Fruit fly (Drosophila melanogaster) whole organism, embryonic: ENCODE results near the gene CG9643.

Experiments
- Atf6 ChIP-seq: fragments of 200-800 bp; sonication (Bioruptor generic); IDR thresholded peaks from 2 replicates; pipeline ENCODE4 v1.3.6; 2022; ENCODE audit warnings: missing biosample characterization, missing genetic modification characterization
- Bteb2 ChIP-seq: fragments of 200-800 bp; sonication (Bioruptor generic); optimal IDR thresholded peaks from 2 replicates; lab custom pipeline; 2016; ENCODE audit warnings: missing biosample characterization, missing genetic modification characterization
- CG1024 ChIP-seq: fragments of 200-800 bp; sonication (Bioruptor generic); IDR thresholded peaks from 2 replicates; pipeline ENCODE4 v1.3.6; 2022; ENCODE audit warnings: missing biosample characterization, missing genetic modification characterization
- CG13624 ChIP-seq: fragments of 200-800 bp; sonication (Bioruptor generic); optimal IDR thresholded peaks from 2 replicates; lab custom pipeline; 2016; ENCODE audit warnings: missing biosample characterization, missing genetic modification characterization
- CG15479 ChIP-seq: fragments of 200-800 bp; sonication (Bioruptor generic); optimal IDR thresholded peaks from 3 replicates; lab custom pipeline; 2019; ENCODE audit warnings: missing biosample characterization, mild to moderate bottlenecking, missing genetic modification characterization, moderate library complexity
- CG17568 ChIP-seq: fragments of 200-800 bp; sonication (Bioruptor generic); optimal IDR thresholded peaks from 2 replicates; lab custom pipeline; 2018; ENCODE audit warnings: missing biosample characterization, mild to moderate bottlenecking, missing genetic modification characterization, moderate library complexity
- CG18011 ChIP-seq: fragments of 200-800 bp; sonication (Bioruptor generic); optimal IDR thresholded peaks from 2 replicates; lab custom pipeline; 2017; ENCODE audit warnings: missing biosample characterization, missing genetic modification characterization, mild to moderate bottlenecking, moderate library complexity, missing genotype
- CG1832 ChIP-seq: fragments of 200-800 bp; sonication (Bioruptor generic); optimal IDR thresholded peaks from 2 replicates; lab custom pipeline; 2017; ENCODE audit warnings: missing biosample characterization, mild to moderate bottlenecking, missing genetic modification characterization, inconsistent platforms
- CG18599 ChIP-seq: fragments of 200-800 bp; sonication (Bioruptor generic); optimal IDR thresholded peaks from 3 replicates; lab custom pipeline; 2017; ENCODE audit warnings: missing biosample characterization, missing genetic modification characterization, mild to moderate bottlenecking, moderate library complexity, missing genetic modification reagents
- CG18764 ChIP-seq: fragments of 200-800 bp; sonication (Bioruptor generic); optimal IDR thresholded peaks from 3 replicates; lab custom pipeline; 2016; ENCODE audit warnings: missing biosample characterization, missing genetic modification characterization
- CG2116 ChIP-seq: fragments of 200-800 bp; sonication (Bioruptor generic); optimal IDR thresholded peaks from 3 replicates; lab custom pipeline; 2018; ENCODE audit warnings: missing biosample characterization, mild to moderate bottlenecking, missing genetic modification characterization
- CG30020 ChIP-seq: fragments of 200-800 bp; optimal IDR thresholded peaks from 2 replicates; lab custom pipeline; 2019; ENCODE audit warnings: missing biosample characterization, mild to moderate bottlenecking, missing genetic modification characterization, moderate library complexity
- CG30431 ChIP-seq: fragments of 200-800 bp; sonication (Bioruptor generic); optimal IDR thresholded peaks from 2 replicates; lab custom pipeline; 2017; ENCODE audit warnings: missing biosample characterization, missing genetic modification characterization
- CG31365 ChIP-seq: fragments of 200-800 bp; sonication (Bioruptor generic); optimal IDR thresholded peaks from 2 replicates; lab custom pipeline; 2018; ENCODE audit warnings: missing biosample characterization, mild to moderate bottlenecking, missing genetic modification characterization
- CG31441 ChIP-seq: fragments of 200-800 bp; sonication (Bioruptor generic); IDR thresholded peaks from 2 replicates; pipeline ENCODE4 v1.3.6; 2022; ENCODE audit warnings: missing biosample characterization, missing genetic modification characterization
- CG32767 ChIP-seq: fragments of 200-800 bp; sonication (Bioruptor generic); IDR thresholded peaks from 2 replicates; pipeline ENCODE4 v1.3.6; 2022; ENCODE audit warnings: missing biosample characterization, missing genetic modification characterization
- CG34224 ChIP-seq: fragments of 200-800 bp; sonication (Bioruptor generic); IDR thresholded peaks from 3 replicates; pipeline ENCODE4 v1.3.6; 2022; ENCODE audit warnings: missing biosample characterization, missing genetic modification characterization; ENCODE audit not compliant: partially characterized antibody
- CG4707 ChIP-seq: fragments of 200-800 bp; sonication (Bioruptor generic); optimal IDR thresholded peaks from 2 replicates; lab custom pipeline; 2018; ENCODE audit warnings: missing biosample characterization, mild to moderate bottlenecking, missing genetic modification characterization, moderate library complexity
- CG6175 ChIP-seq: fragments of 200-800 bp; sonication (Bioruptor generic); IDR thresholded peaks from 3 replicates; pipeline ENCODE4 v1.3.6; 2022; ENCODE audit warnings: missing biosample characterization, missing genetic modification characterization
- CG6765 ChIP-seq: fragments of 200-800 bp; sonication (Bioruptor generic); optimal IDR thresholded peaks from 3 replicates; lab custom pipeline; 2017; ENCODE audit warnings: missing biosample characterization, mild to moderate bottlenecking, missing genetic modification characterization
- CG7786 ChIP-seq: fragments of 200-800 bp; sonication (Bioruptor generic); optimal IDR thresholded peaks from 2 replicates; lab custom pipeline; 2016; ENCODE audit warnings: missing biosample characterization, missing genetic modification characterization
- CG7839 ChIP-seq: fragments of 200-800 bp; sonication (Bioruptor generic); optimal IDR thresholded peaks from 3 replicates; lab custom pipeline; 2018; ENCODE audit warnings: missing biosample characterization, mild to moderate bottlenecking, missing genetic modification characterization, moderate library complexity
- CG7928 ChIP-seq: fragments of 200-800 bp; sonication (Bioruptor generic); optimal IDR thresholded peaks from 2 replicates; lab custom pipeline; 2017; ENCODE audit warnings: missing biosample characterization, mild to moderate bottlenecking, missing genetic modification characterization
- CG9437 ChIP-seq: fragments of 200-800 bp; sonication (Bioruptor generic); optimal IDR thresholded peaks from 2 replicates; lab custom pipeline; 2018; ENCODE audit warnings: missing biosample characterization, mild to moderate bottlenecking, missing genetic modification characterization
- D19B ChIP-seq: fragments of 200-800 bp; sonication (Bioruptor generic); optimal IDR thresholded peaks from 2 replicates; lab custom pipeline; 2017; ENCODE audit warnings: missing biosample characterization, mild to moderate bottlenecking, missing genetic modification characterization
- HmgD ChIP-seq: fragments of 200-800 bp; sonication (Bioruptor generic); optimal IDR thresholded peaks from 3 replicates; lab custom pipeline; 2016; ENCODE audit warnings: missing biosample characterization, missing genetic modification characterization
- HmgZ ChIP-seq: fragments of 200-800 bp; sonication (Bioruptor generic); optimal IDR thresholded peaks from 2 replicates; lab custom pipeline; 2018; ENCODE audit warnings: missing biosample characterization, mild to moderate bottlenecking, missing genetic modification characterization
- Hr51 ChIP-seq, 2 experiments: fragments of 200-800 bp; sonication (Bioruptor generic); optimal IDR thresholded peaks; 2 replicates in 1 of 2; 3 replicates in 1 of 2; lab custom pipeline; 2016 to 2018; ENCODE audit warnings: missing biosample characterization in 2 of 2, missing genetic modification characterization in 2 of 2, mild to moderate bottlenecking in 1 of 2, moderate library complexity in 1 of 2
- NC2α ChIP-seq: fragments of 200-800 bp; sonication (Bioruptor generic); optimal IDR thresholded peaks from 2 replicates; lab custom pipeline; 2016; ENCODE audit warnings: missing biosample characterization, missing genetic modification characterization
- NC2β ChIP-seq: fragments of 200-800 bp; sonication (Bioruptor generic); optimal IDR thresholded peaks from 2 replicates; lab custom pipeline; 2016; ENCODE audit warnings: missing biosample characterization, missing genetic modification characterization
- Sin3A ChIP-seq: fragments of >200 bp; optimal IDR thresholded peaks from 2 replicates; lab custom pipeline; 2018
- Six4 ChIP-seq: fragments of 200-800 bp; sonication (Bioruptor generic); optimal IDR thresholded peaks from 2 replicates; lab custom pipeline; 2016; ENCODE audit warnings: missing biosample characterization, missing genetic modification characterization
- Stat92E ChIP-seq, 3 experiments: fragments of >200 bp in 2 of 3; fragments of 200-800 bp in 1 of 3; sonication (Bioruptor generic) in 1 of 3; optimal IDR thresholded peaks; 2 replicates each; lab custom pipeline; 2017 to 2019; ENCODE audit warnings: missing biosample characterization in 3 of 3, missing genetic modification characterization in 3 of 3, mild to moderate bottlenecking in 1 of 3, moderate library complexity in 1 of 3
- Tbp ChIP-seq: fragments of >200 bp; optimal IDR thresholded peaks from 2 replicates; lab custom pipeline; 2018; ENCODE audit warnings: missing biosample characterization, missing genetic modification characterization
- bigmax ChIP-seq: fragments of 200-800 bp; sonication (Bioruptor generic); optimal IDR thresholded peaks from 2 replicates; lab custom pipeline; 2018; ENCODE audit warnings: missing biosample characterization, mild to moderate bottlenecking, missing genetic modification characterization
- bowl ChIP-seq: fragments of 200-800 bp; sonication (Bioruptor generic); IDR thresholded peaks from 2 replicates; pipeline ENCODE4 v1.3.6; 2022; ENCODE audit warnings: missing biosample characterization, missing genetic modification characterization
- cad ChIP-seq: fragments of >200 bp; optimal IDR thresholded peaks from 2 replicates; lab custom pipeline; 2017; ENCODE audit warnings: missing biosample characterization, missing genetic modification characterization
- cas ChIP-seq: fragments of 200-800 bp; sonication (Bioruptor generic); IDR thresholded peaks from 2 replicates; pipeline ENCODE4 v1.3.6; 2022; ENCODE audit warnings: missing biosample characterization, missing genetic modification characterization
- chinmo ChIP-seq: fragments of 200-800 bp; sonication (Bioruptor generic); IDR thresholded peaks from 4 replicates; pipeline ENCODE4 v1.3.6; 2022; ENCODE audit warnings: missing biosample characterization, missing genetic modification characterization; ENCODE audit not compliant: partially characterized antibody
- ems ChIP-seq: fragments of 200-800 bp; sonication (Bioruptor generic); optimal IDR thresholded peaks from 3 replicates; lab custom pipeline; 2016; ENCODE audit warnings: missing biosample characterization, missing genetic modification characterization
- ftz-f1 ChIP-seq: fragments of 200-800 bp; sonication (Bioruptor generic); optimal IDR thresholded peaks from 2 replicates; lab custom pipeline; 2016; ENCODE audit warnings: missing biosample characterization, missing genetic modification characterization
- gem ChIP-seq: fragments of 200-800 bp; sonication (Bioruptor generic); optimal IDR thresholded peaks from 2 replicates; lab custom pipeline; 2019; ENCODE audit warnings: missing biosample characterization, mild to moderate bottlenecking, missing genetic modification characterization, moderate library complexity
- gro ChIP-seq: fragments of 200-800 bp; sonication (Bioruptor generic); optimal IDR thresholded peaks from 2 replicates; lab custom pipeline; 2016; ENCODE audit warnings: missing biosample characterization, missing genetic modification characterization
- luna ChIP-seq: fragments of 200-800 bp; sonication (Bioruptor generic); optimal IDR thresholded peaks from 2 replicates; lab custom pipeline; 2016; ENCODE audit warnings: missing biosample characterization, missing genetic modification characterization
- nerfin-1 ChIP-seq: fragments of 200-800 bp; sonication (Bioruptor generic); optimal IDR thresholded peaks from 3 replicates; lab custom pipeline; 2019; ENCODE audit warnings: missing biosample characterization, mild to moderate bottlenecking, missing genetic modification characterization, moderate library complexity
- odd ChIP-seq: fragments of 200-800 bp; sonication (Bioruptor generic); optimal IDR thresholded peaks from 2 replicates; lab custom pipeline; 2017; ENCODE audit warnings: missing biosample characterization, mild to moderate bottlenecking, missing genetic modification characterization
- stc ChIP-seq: fragments of 200-800 bp; sonication (Bioruptor generic); IDR thresholded peaks from 2 replicates; pipeline ENCODE4 v1.3.6; 2022; ENCODE audit warnings: missing biosample characterization, missing genetic modification characterization
- ttk ChIP-seq: fragments of 200-800 bp; sonication (Bioruptor generic); IDR thresholded peaks from 2 replicates; pipeline ENCODE4 v2.1.2; 2022; ENCODE audit warnings: missing biosample characterization, missing genetic modification characterization
- vnd ChIP-seq: fragments of 200-800 bp; sonication (Bioruptor generic); IDR thresholded peaks from 3 replicates; pipeline ENCODE4 v1.3.6; 2022; ENCODE audit warnings: missing biosample characterization, missing genetic modification characterization; ENCODE audit not compliant: partially characterized antibody

CG9643 gene

DNA sequence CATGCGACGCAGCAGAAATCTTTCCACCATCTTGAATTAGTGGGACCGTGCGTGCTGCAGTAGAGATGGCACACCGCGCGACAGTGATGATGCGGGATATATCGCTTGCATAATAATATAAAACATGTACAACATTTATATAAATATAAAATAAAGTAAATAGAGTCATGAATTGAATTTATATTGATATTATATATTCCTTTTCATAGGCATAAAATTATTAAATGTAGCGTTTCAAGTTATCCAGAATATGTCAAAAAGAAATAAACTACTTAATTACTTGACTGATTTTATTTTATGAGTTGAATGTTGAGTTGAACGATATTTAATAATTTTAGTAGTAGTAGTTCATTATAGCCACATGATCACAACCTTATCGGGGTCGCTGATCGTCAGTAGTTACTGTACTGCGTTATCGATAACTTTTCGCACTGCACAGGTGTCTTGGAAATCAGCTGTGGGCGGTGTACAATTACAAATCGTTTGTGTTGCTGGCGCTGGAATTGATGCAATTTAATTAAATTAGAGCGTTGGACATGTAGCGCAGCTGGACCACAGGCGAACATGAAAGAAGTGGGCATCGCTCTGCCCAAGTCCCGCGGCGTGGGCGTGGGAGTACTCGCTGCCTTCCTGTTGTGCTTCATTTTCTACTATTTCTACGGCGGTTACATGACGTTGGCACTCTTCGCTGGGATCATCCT, 8.7 kb upstream of the CG9643 start, which contains the start of the genes Chd1 and Bem46 (continued):
- TF ChIP-seq cas (GFP tag; lab: Robert Waterston, UW): no peak; the same call in 1 of the 2 replicates
- TF ChIP-seq Six4 (GFP tag; lab: Kevin White, UChicago): peak; percentile 88
- peak; percentile 54; the same call in 1 of the 2 replicates for TF ChIP-seq CG32767 (GFP tag; lab: Robert Waterston, UW)
- peak; percentile 82 for TF ChIP-seq CG30020 (tag; lab: Kevin White, UChicago)
- peak; percentile 73; the same call in 1 of the 3 replicates for TF ChIP-seq CG6175 (GFP tag; lab: Robert Waterston, UW)
- peak; percentile 33 for TF ChIP-seq Bteb2 (GFP tag; lab: Kevin White, UChicago)
- no peak for TF ChIP-seq CG1832 (GFP tag; lab: Kevin White, UChicago)
- TF ChIP-seq Sin3A (lab: Kevin White, UChicago): peak; percentile 59
- peak; percentile 1 for TF ChIP-seq CG15479
- TF ChIP-seq CG4707: no peak
- TF ChIP-seq bigmax (GFP tag; lab: Kevin White, UChicago): no peak
- peak; percentile 35; the same call in 1 of the 2 replicates for TF ChIP-seq stc
- TF ChIP-seq HmgZ (tag; lab: Kevin White, UChicago): peak; percentile 74
- peak; percentile 83 for TF ChIP-seq CG9437 (GFP tag; lab: Kevin White, UChicago)
- no peak for TF ChIP-seq Tbp (GFP tag; lab: Kevin White, UChicago)
- TF ChIP-seq CG1024: 0 out of 2 replicates have a peak, but pooled peaks have one; percentile 7
- TF ChIP-seq NC2α (GFP tag; lab: Kevin White, UChicago): no peak
- TF ChIP-seq chinmo (GFP tag; lab: Robert Waterston, UW): 0 out of 4 replicates have a peak, but pooled peaks have one; percentile 40
- TF ChIP-seq NC2β (GFP tag; lab: Kevin White, UChicago): peak; percentile 48
- TF ChIP-seq CG13624 (GFP tag; lab: Kevin White, UChicago): peak; percentile 63
- TF ChIP-seq CG18764 (GFP tag; lab: Kevin White, UChicago): peak; percentile 75
- peak; percentile 76 for TF ChIP-seq CG7786
- TF ChIP-seq Stat92E (GFP tag; optimal IDR thresholded peaks at IDR 0.05; lab: Kevin White, UChicago): no peak
- peak; percentile 94 for TF ChIP-seq gem (tag; lab: Kevin White, UChicago)
- TF ChIP-seq CG34224: no peak; the same call in 2 of the 3 replicates
- TF ChIP-seq D19B (GFP tag; lab: Kevin White, UChicago): no peak
- TF ChIP-seq CG6765 (GFP tag; lab: Kevin White, UChicago): peak; percentile 54
- TF ChIP-seq CG31365: no peak
- TF ChIP-seq bowl (GFP tag; lab: Robert Waterston, UW): no peak
- peak; percentile 88 for TF ChIP-seq CG18599 (GFP tag; lab: Kevin White, UChicago)
- TF ChIP-seq CG30431 (GFP tag; lab: Kevin White, UChicago): peak; percentile 72
- no peak for TF ChIP-seq cad
- peak; percentile 53 for TF ChIP-seq ftz-f1
- TF ChIP-seq Atf6 (GFP tag; lab: Robert Waterston, UW): peak; percentile 73
- TF ChIP-seq odd (GFP tag; lab: Kevin White, UChicago): no peak
- peak; percentile 69 for TF ChIP-seq ems (GFP tag; lab: Kevin White, UChicago)
- peak in 1 of 2 experiments; percentile 64 for TF ChIP-seq Hr51 (GFP tag; optimal IDR thresholded peaks at IDR 0.05; lab: Kevin White, UChicago)
- peak; percentile 27 for TF ChIP-seq gro
- TF ChIP-seq CG18011: peak; percentile 69
- no peak; the same call in 1 of the 2 replicates for TF ChIP-seq CG31441 (GFP tag; lab: Robert Waterston, UW)
- TF ChIP-seq nerfin-1 (tag; lab: Kevin White, UChicago): peak; percentile 77
- no peak for TF ChIP-seq HmgD
- no peak for TF ChIP-seq luna (GFP tag; lab: Kevin White, UChicago)
- TF ChIP-seq CG7839 (tag; lab: Kevin White, UChicago): peak; percentile 88
- peak; percentile 82 for TF ChIP-seq ttk
- TF ChIP-seq CG17568 (GFP tag; lab: Kevin White, UChicago): no peak
- TF ChIP-seq vnd (GFP tag; lab: Robert Waterston, UW): no peak
- TF ChIP-seq CG2116 (GFP tag; lab: Kevin White, UChicago): peak; percentile 94
- TF ChIP-seq CG7928 (GFP tag; lab: Kevin White, UChicago): peak; percentile 38
